Fruit fly (Drosophila melanogaster) whole organism, embryonic: ENCODE data around the gene CG4497.

Experiments used
- CG10979 ChIP-seq: fragments of 200-800 bp; sonication (Bioruptor generic); optimal IDR thresholded peaks from 2 replicates; lab custom pipeline; 2018; ENCODE audit warnings: missing biosample characterization, mild to moderate bottlenecking, missing genetic modification characterization, moderate library complexity
- CG11504 ChIP-seq: fragments of 200-800 bp; sonication (Bioruptor generic); optimal IDR thresholded peaks from 3 replicates; lab custom pipeline; 2019; ENCODE audit warnings: missing biosample characterization, mild to moderate bottlenecking, missing genetic modification characterization, moderate library complexity
- CG11695 ChIP-seq: fragments of 200-800 bp; sonication (Bioruptor generic); IDR thresholded peaks from 3 replicates; pipeline ENCODE4 v1.3.6; 2022; ENCODE audit warnings: missing biosample characterization, missing genetic modification characterization
- CG12391 ChIP-seq: fragments of 200-800 bp; sonication (Bioruptor generic); optimal IDR thresholded peaks from 3 replicates; lab custom pipeline; 2018; ENCODE audit warnings: missing biosample characterization, mild to moderate bottlenecking, missing genetic modification characterization, moderate library complexity
- CG13296 ChIP-seq: fragments of 200-800 bp; sonication (Bioruptor generic); optimal IDR thresholded peaks from 3 replicates; lab custom pipeline; 2018; ENCODE audit warnings: missing biosample characterization, mild to moderate bottlenecking, missing genetic modification characterization
- CG15479 ChIP-seq: fragments of 200-800 bp; sonication (Bioruptor generic); optimal IDR thresholded peaks from 3 replicates; lab custom pipeline; 2019; ENCODE audit warnings: missing biosample characterization, mild to moderate bottlenecking, missing genetic modification characterization, moderate library complexity
- CG15696 ChIP-seq: fragments of 200-800 bp; sonication (Bioruptor generic); optimal IDR thresholded peaks from 2 replicates; lab custom pipeline; 2019; ENCODE audit warnings: missing biosample characterization, mild to moderate bottlenecking, missing genetic modification characterization, moderate library complexity
- CG1603 ChIP-seq: fragments of 200-800 bp; sonication (Bioruptor generic); optimal IDR thresholded peaks from 2 replicates; lab custom pipeline; 2019; ENCODE audit warnings: missing biosample characterization, mild to moderate bottlenecking, missing genetic modification characterization, moderate library complexity
- CG17328 ChIP-seq: fragments of 200-800 bp; sonication (Bioruptor generic); IDR thresholded peaks from 2 replicates; pipeline ENCODE4 v1.3.6; 2022; ENCODE audit warnings: missing biosample characterization, missing genetic modification characterization
- CG17829 ChIP-seq: fragments of 200-800 bp; optimal IDR thresholded peaks from 2 replicates; lab custom pipeline; 2019; ENCODE audit warnings: missing biosample characterization, mild to moderate bottlenecking, missing genetic modification characterization, moderate library complexity
- CG2712 ChIP-seq: fragments of 200-800 bp; optimal IDR thresholded peaks from 3 replicates; lab custom pipeline; 2019; ENCODE audit warnings: missing biosample characterization, mild to moderate bottlenecking, missing genetic modification characterization, moderate library complexity
- CG32772 ChIP-seq: fragments of 200-800 bp; sonication (Bioruptor generic); IDR thresholded peaks from 2 replicates; pipeline ENCODE4 v1.3.6; 2022; ENCODE audit warnings: missing biosample characterization, missing genetic modification characterization
- CG4404 ChIP-seq: fragments of 200-800 bp; sonication (Bioruptor generic); IDR thresholded peaks from 2 replicates; pipeline ENCODE4 v1.3.6; 2022; ENCODE audit warnings: missing biosample characterization, missing genetic modification characterization
- CG4424 ChIP-seq: fragments of 200-800 bp; sonication (Bioruptor generic); optimal IDR thresholded peaks from 3 replicates; lab custom pipeline; 2016; ENCODE audit warnings: missing biosample characterization, missing genetic modification characterization
- CG6654 ChIP-seq: fragments of 200-800 bp; sonication (Bioruptor generic); optimal IDR thresholded peaks from 2 replicates; lab custom pipeline; 2017; ENCODE audit warnings: missing biosample characterization, mild to moderate bottlenecking, missing genetic modification characterization
- CG7271 ChIP-seq: fragments of 200-800 bp; sonication (Bioruptor generic); optimal IDR thresholded peaks from 2 replicates; lab custom pipeline; 2018; ENCODE audit warnings: missing biosample characterization, mild to moderate bottlenecking, missing genetic modification characterization, moderate library complexity
- CG8765 ChIP-seq: fragments of 200-800 bp; sonication (Bioruptor generic); IDR thresholded peaks from 2 replicates; pipeline ENCODE4 v1.3.6; 2022; ENCODE audit warnings: missing biosample characterization, missing genetic modification characterization
- CG8924 ChIP-seq: fragments of 200-800 bp; optimal IDR thresholded peaks from 3 replicates; lab custom pipeline; 2019; ENCODE audit warnings: missing biosample characterization, mild to moderate bottlenecking, missing genetic modification characterization, moderate library complexity
- CG9727 ChIP-seq: fragments of 200-800 bp; sonication (Bioruptor generic); optimal IDR thresholded peaks from 3 replicates; lab custom pipeline; 2017; ENCODE audit warnings: missing biosample characterization, mild to moderate bottlenecking, missing genetic modification characterization
- Deaf1 ChIP-seq: fragments of 200-800 bp; optimal IDR thresholded peaks from 3 replicates; lab custom pipeline; 2019; ENCODE audit warnings: missing biosample characterization, mild to moderate bottlenecking, missing genetic modification characterization, moderate library complexity
- Drgx ChIP-seq: fragments of 200-800 bp; sonication (Bioruptor generic); IDR thresholded peaks from 2 replicates; pipeline ENCODE4 v1.3.6; 2022; ENCODE audit warnings: missing biosample characterization, missing genetic modification characterization
- Elba2 ChIP-seq: fragments of 200-800 bp; sonication (Bioruptor generic); optimal IDR thresholded peaks from 3 replicates; lab custom pipeline; 2016; ENCODE audit warnings: missing biosample characterization, missing genetic modification characterization
- Ets65A ChIP-seq: fragments of 200-800 bp; sonication (Bioruptor generic); peaks from one replicate; lab custom pipeline; 2016; ENCODE audit warnings: missing biosample characterization, missing genetic modification characterization
- Med ChIP-seq: fragments of 200-800 bp; sonication (Bioruptor generic); peaks from one replicate; lab custom pipeline; 2016; ENCODE audit warnings: missing biosample characterization, missing genetic modification characterization, mild to moderate bottlenecking, inconsistent platforms, moderate library complexity
- Neu2 ChIP-seq: fragments of 200-800 bp; sonication (Bioruptor generic); optimal IDR thresholded peaks from 3 replicates; lab custom pipeline; 2016; ENCODE audit warnings: missing biosample characterization, missing genetic modification characterization, borderline replicate concordance
- Xbp1 ChIP-seq: fragments of 200-800 bp; sonication (Bioruptor generic); optimal IDR thresholded peaks from 3 replicates; lab custom pipeline; 2016; ENCODE audit warnings: missing biosample characterization, mild to moderate bottlenecking, missing genetic modification characterization
- Xrp1 ChIP-seq: fragments of 200-800 bp; sonication (Bioruptor generic); IDR thresholded peaks from 2 replicates; pipeline ENCODE4 v1.3.6; 2022; ENCODE audit warnings: missing biosample characterization, missing genetic modification characterization
- bsh ChIP-seq, 2 experiments: fragments of 200-800 bp; sonication (Bioruptor generic); optimal IDR thresholded peaks; 2 replicates each; lab custom pipeline; 2017 to 2018; ENCODE audit warnings: mild to moderate bottlenecking in 2 of 2, missing biosample characterization in 2 of 2, missing genetic modification characterization in 2 of 2, moderate library complexity in 1 of 2
- chif ChIP-seq, 2 experiments: fragments of 200-800 bp; sonication (Bioruptor generic); optimal IDR thresholded peaks; 3 replicates each; lab custom pipeline; 2016; ENCODE audit warnings: missing biosample characterization in 2 of 2, missing genetic modification characterization in 2 of 2
- dmrt11E ChIP-seq: fragments of 200-800 bp; sonication (Bioruptor generic); optimal IDR thresholded peaks from 3 replicates; lab custom pipeline; 2018; ENCODE audit warnings: missing biosample characterization, mild to moderate bottlenecking, missing genetic modification characterization, moderate library complexity
- eve ChIP-seq, 2 experiments: fragments of >200 bp; optimal IDR thresholded peaks; 2 replicates each; lab custom pipeline; 2017; ENCODE audit warnings: missing biosample characterization in 2 of 2, missing genetic modification characterization in 2 of 2
- fd102C ChIP-seq: fragments of 200-800 bp; sonication (Bioruptor generic); optimal IDR thresholded peaks from 2 replicates; lab custom pipeline; 2018; ENCODE audit warnings: missing biosample characterization, mild to moderate bottlenecking, missing genetic modification characterization, moderate library complexity
- gem ChIP-seq: fragments of 200-800 bp; sonication (Bioruptor generic); optimal IDR thresholded peaks from 2 replicates; lab custom pipeline; 2019; ENCODE audit warnings: missing biosample characterization, mild to moderate bottlenecking, missing genetic modification characterization, moderate library complexity
- inv ChIP-seq: fragments of 200-800 bp; sonication (Bioruptor generic); IDR thresholded peaks from 2 replicates; pipeline ENCODE4 v1.3.6; 2022; ENCODE audit warnings: missing biosample characterization, missing genetic modification characterization; ENCODE audit not compliant: partially characterized antibody
- lilli ChIP-seq: fragments of 200-800 bp; sonication (Bioruptor generic); optimal IDR thresholded peaks from 3 replicates; lab custom pipeline; 2016; ENCODE audit warnings: missing biosample characterization, missing genetic modification characterization
- lola ChIP-seq, 3 experiments: fragments of >200 bp in 2 of 3; fragments of 200-800 bp in 1 of 3; sonication (Bioruptor generic) in 1 of 3; optimal IDR thresholded peaks; 2 replicates each; lab custom pipeline; 2017 to 2019; ENCODE audit warnings: missing biosample characterization in 3 of 3, missing genetic modification characterization in 3 of 3, mild to moderate bottlenecking in 1 of 3, moderate library complexity in 1 of 3
- phol ChIP-seq: fragments of 200-800 bp; sonication (Bioruptor generic); optimal IDR thresholded peaks from 3 replicates; lab custom pipeline; 2018; ENCODE audit warnings: missing biosample characterization, mild to moderate bottlenecking, missing genetic modification characterization, moderate library complexity
- pnt ChIP-seq: fragments of 200-800 bp; sonication (Bioruptor generic); optimal IDR thresholded peaks from 3 replicates; lab custom pipeline; 2016; ENCODE audit warnings: missing biosample characterization, missing genetic modification characterization
- prd ChIP-seq, 3 experiments: fragments of >200 bp in 2 of 3; fragments of 200-800 bp in 1 of 3; sonication (Bioruptor generic) in 1 of 3; optimal IDR thresholded peaks in 2 of 3; IDR thresholded peaks in 1 of 3; 2 replicates in 2 of 3; 3 replicates in 1 of 3; pipeline versions ENCODE4 v1.3.6 to Lab custom; 2017 to 2022; ENCODE audit warnings: missing biosample characterization in 1 of 3, missing genetic modification characterization in 1 of 3
- row ChIP-seq: fragments of 200-800 bp; sonication (Bioruptor generic); IDR thresholded peaks from 3 replicates; pipeline ENCODE4 v1.3.6; 2022; ENCODE audit warnings: missing biosample characterization, missing genetic modification characterization
- sens ChIP-seq: fragments of 200-800 bp; sonication (Bioruptor generic); peaks from one replicate; lab custom pipeline; 2016; ENCODE audit warnings: missing biosample characterization, missing genetic modification characterization
- seq ChIP-seq: fragments of 200-800 bp; sonication (Bioruptor generic); IDR thresholded peaks from 2 replicates; pipeline ENCODE4 v1.3.6; 2022; ENCODE audit warnings: missing biosample characterization, missing genetic modification characterization
- sna ChIP-seq: fragments of 200-800 bp; sonication (Bioruptor generic); IDR thresholded peaks from 2 replicates; pipeline ENCODE4 v1.3.6; 2022; ENCODE audit warnings: missing biosample characterization, missing genetic modification characterization; ENCODE audit not compliant: partially characterized antibody
- tll ChIP-seq, 2 experiments: fragments of 200-800 bp in 1 of 2; fragments of >200 bp in 1 of 2; sonication (Bioruptor generic) in 1 of 2; optimal IDR thresholded peaks; 2 replicates each; lab custom pipeline; 2017 to 2019; ENCODE audit warnings: missing biosample characterization in 2 of 2, missing genetic modification characterization in 2 of 2, mild to moderate bottlenecking in 1 of 2, moderate library complexity in 1 of 2
- unc-4 ChIP-seq: fragments of 200-800 bp; sonication (Bioruptor generic); IDR thresholded peaks from 2 replicates; pipeline ENCODE4 v1.3.6; 2022; ENCODE audit warnings: missing biosample characterization, missing genetic modification characterization; ENCODE audit not compliant: partially characterized antibody
- zen ChIP-seq: fragments of 200-800 bp; sonication (Bioruptor generic); optimal IDR thresholded peaks from 3 replicates; lab custom pipeline; 2018; ENCODE audit warnings: missing biosample characterization, mild to moderate bottlenecking, missing genetic modification characterization, moderate library complexity
- zfh1 ChIP-seq: fragments of 200-800 bp; sonication (Bioruptor generic); IDR thresholded peaks from 3 replicates; pipeline ENCODE4 v1.3.6; 2022; ENCODE audit warnings: missing biosample characterization, missing genetic modification characterization

CG4497 gene

dm6 chr2L:7144061-7144460, 50.3 kb downstream of the CG4497 start:
- TF ChIP-seq Ets65A (GFP tag; lab: Kevin White, UChicago) (peak; percentile 62), Elba2 (GFP tag; lab: Kevin White, UChicago) (peak; percentile 33), Deaf1 (no peak), CG11504 (tag; lab: Kevin White, UChicago) (peak; percentile 1), CG11695 (GFP tag; lab: Robert Waterston, UW) (0 out of 3 replicates have a peak, but pooled peaks have one; percentile 17), pnt (peak; percentile 12), CG4404 (GFP tag; lab: Robert Waterston, UW) (peak; percentile 63), CG15696 (peak; percentile 33), CG10979 (peak; percentile 23), zen (tag; lab: Kevin White, UChicago) (peak; percentile 81), CG32772 (GFP tag; lab: Robert Waterston, UW) (no peak), CG8765 (peak; percentile 53; the same call in 1 of the 2 replicates), CG1603 (tag; lab: Kevin White, UChicago) (peak; percentile 39), Drgx (GFP tag; lab: Robert Waterston, UW) (peak; percentile 40; the same call in 1 of the 2 replicates), unc-4 (GFP tag; lab: Robert Waterston, UW) (no peak), CG17328 (GFP tag; lab: Robert Waterston, UW) (no peak), CG4424 (GFP tag; lab: Kevin White, UChicago) (no peak), sna (GFP tag; lab: Robert Waterston, UW) (no peak), Xrp1 (peak; percentile 33; the same call in 1 of the 2 replicates), CG9727 (GFP tag; lab: Kevin White, UChicago) (peak; percentile 8), Xbp1 (GFP tag; lab: Kevin White, UChicago) (peak; percentile 30), row (peak; percentile 22; the same call in 1 of the 3 replicates), seq (GFP tag; lab: Robert Waterston, UW) (0 out of 2 replicates have a peak, but pooled peaks have one; percentile 13), CG15479 (GFP tag; lab: Kevin White, UChicago) (peak; percentile 12), CG6654 (no peak), eve (GFP tag; optimal IDR thresholded peaks at IDR 0.05; lab: Kevin White, UChicago) (peak in 1 of 2 experiments; percentile 53), dmrt11E (tag; lab: Kevin White, UChicago) (peak; percentile 47), bsh (GFP tag; optimal IDR thresholded peaks at IDR 0.05; lab: Kevin White, UChicago) (peak; percentile 10 to 12), CG12391 (no peak), lilli (GFP tag; lab: Kevin White, UChicago) (peak; percentile 6), zfh1 (0 out of 3 replicates have a peak, but pooled peaks have one; percentile 18), chif (GFP tag; optimal IDR thresholded peaks at IDR 0.05; lab: Kevin White, UChicago) (peak; percentile 19 to 46), Med (GFP tag; lab: Kevin White, UChicago) (peak; percentile 17), sens (GFP tag; lab: Kevin White, UChicago) (peak; percentile 73), phol (peak; percentile 35), CG2712 (peak; percentile 24), lola (GFP tag; optimal IDR thresholded peaks at IDR 0.05; lab: Kevin White, UChicago) (peak in 1 of 3 experiments; percentile 12), CG17829 (tag; lab: Kevin White, UChicago) (peak; percentile 15), Neu2 (peak; percentile 33), CG8924 (tag; lab: Kevin White, UChicago) (peak; percentile 5), fd102C (GFP tag; lab: Kevin White, UChicago) (peak; percentile 78), CG13296 (GFP tag; lab: Kevin White, UChicago) (no peak), gem (tag; lab: Kevin White, UChicago) (peak; percentile 42), prd (optimal IDR thresholded peaks at IDR 0.05; lab: Kevin White, UChicago) (no peak), prd (GFP tag; IDR thresholded peaks at IDR 0.05; lab: Robert Waterston, UW) (peak; percentile 85; the same call in 2 of the 3 replicates), CG7271 (tag; lab: Kevin White, UChicago) (peak; percentile 48), inv (GFP tag; lab: Robert Waterston, UW) (no peak), tll (GFP tag; optimal IDR thresholded peaks at IDR 0.05; lab: Kevin White, UChicago) (peak in 1 of 2 experiments; percentile 2)
- TF ChIP-seq, all 482 proteins: peak for 37
